Fruit fly (Drosophila melanogaster): ENCODE data around the gene Rh50.

DNA sequence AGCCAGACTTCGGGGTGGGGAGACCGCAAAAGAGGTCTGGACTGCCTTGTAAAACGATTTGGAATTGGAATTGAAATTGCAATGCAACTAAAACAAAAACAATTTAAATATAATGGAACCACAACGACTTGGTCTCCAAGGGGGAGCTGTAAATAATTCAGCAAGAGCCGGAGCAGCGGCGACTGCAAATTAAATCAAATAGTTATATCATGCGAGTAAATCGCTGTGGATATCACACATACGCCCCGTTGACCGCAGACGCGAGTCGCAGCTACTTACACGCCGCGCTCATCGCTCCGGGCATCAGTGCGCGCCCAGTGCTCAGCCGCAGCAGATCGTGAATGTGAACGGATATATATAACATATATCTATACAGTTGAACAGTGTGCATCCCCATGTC lies at the start of gene Rh50:
- no peak for TF ChIP-seq CG7101 (tag; optimal IDR thresholded peaks at IDR 0.05)
- TF ChIP-seq CG7045 (GFP tag; optimal IDR thresholded peaks at IDR 0.05): no peak
- no peak for TF ChIP-seq cic (GFP tag; optimal IDR thresholded peaks at IDR 0.05)
- no peak for TF ChIP-seq CG5204 (GFP tag; optimal IDR thresholded peaks at IDR 0.05)
- TF ChIP-seq toe (GFP tag; optimal IDR thresholded peaks at IDR 0.05): no peak
- no peak for TF ChIP-seq kay (GFP tag; ENCODE audit: borderline replicate concordance)
- TF ChIP-seq Hr96 (GFP tag; optimal IDR thresholded peaks at IDR 0.05): no peak
- no peak for TF ChIP-seq bab1 (GFP tag; optimal IDR thresholded peaks at IDR 0.05)
- TF ChIP-seq Crg-1 (GFP tag; optimal IDR thresholded peaks at IDR 0.05): no peak

Measured in whole organism, adult.